Worm (Caenorhabditis elegans) whole organism, L4 larva: Measurements from ENCODE around the gene W03C9.6.

ENCODE experiments used
- F10B5.3 ChIP-seq: sonication (generic microtip); optimal IDR thresholded peaks from 2 replicates; lab custom pipeline; 2016; ENCODE audit warnings: mild to moderate bottlenecking, missing genetic modification characterization, missing compliant biosample characterization
- R02D3.7 ChIP-seq: fragments of 150-350 bp; sonication (generic microtip); optimal IDR thresholded peaks from 3 replicates; lab custom pipeline; 2014; ENCODE audit warnings: missing biosample characterization, missing genetic modification characterization
- ZK546.5 ChIP-seq, 2 experiments: sonication (generic microtip); optimal IDR thresholded peaks; 2 replicates each; lab custom pipeline; 2017; ENCODE audit warnings: missing biosample characterization in 2 of 2, missing genetic modification characterization in 2 of 2
- aha-1 ChIP-seq: fragments of 150-350 bp; peaks from one replicate; lab custom pipeline; 2014; ENCODE audit warnings: missing biosample characterization, missing genetic modification characterization
- aly-2 ChIP-seq: sonication (generic microtip); optimal IDR thresholded peaks from 2 replicates; lab custom pipeline; 2018; ENCODE audit warnings: missing biosample characterization, missing genetic modification characterization
- arid-1 ChIP-seq: fragments of 200-800 bp; sonication (Bioruptor generic); conservative IDR thresholded peaks from 2 replicates; pipeline ENCODE4 v1.3.6; 2022; ENCODE audit warnings: missing genetic modification reagents, missing genetic modification characterization, missing compliant biosample characterization
- ceh-28 ChIP-seq: fragments of 150-350 bp; optimal IDR thresholded peaks from 2 replicates; lab custom pipeline; 2014; ENCODE audit warnings: missing biosample characterization, missing genetic modification reagents, missing genetic modification characterization
- ceh-44 ChIP-seq: fragments of 200-800 bp; sonication (Bioruptor generic); IDR thresholded peaks from 2 replicates; pipeline ENCODE4 v1.3.6; 2022; ENCODE audit warnings: missing genetic modification reagents, missing genetic modification characterization, missing compliant biosample characterization
- daf-16 ChIP-seq, 3 experiments: sonication (generic microtip); optimal IDR thresholded peaks; 2 replicates each; lab custom pipeline; 2016 to 2017; ENCODE audit warnings: missing genetic modification characterization in 3 of 3, missing genetic modification reagents in 3 of 3, mild to moderate bottlenecking in 2 of 3, missing compliant biosample characterization in 2 of 3, missing biosample characterization in 1 of 3, moderate library complexity in 1 of 3
- dmd-9 ChIP-seq: fragments of 200-800 bp; sonication (Bioruptor generic); IDR thresholded peaks from 2 replicates; pipeline ENCODE4 v1.3.6; 2022; ENCODE audit warnings: missing genetic modification reagents, missing genetic modification characterization, missing compliant biosample characterization
- dve-1 ChIP-seq: sonication (generic microtip); optimal IDR thresholded peaks from 2 replicates; lab custom pipeline; 2017; ENCODE audit warnings: antibody characterized with exemption, mild to moderate bottlenecking, missing genetic modification characterization, missing compliant biosample characterization; ENCODE audit not compliant: insufficient read depth
- fos-1 ChIP-seq: fragments of 150-350 bp; optimal IDR thresholded peaks from 2 replicates; lab custom pipeline; 2014; ENCODE audit warnings: missing biosample characterization, missing genetic modification characterization
- hlh-30 ChIP-seq: sonication (generic microtip); optimal IDR thresholded peaks from 2 replicates; lab custom pipeline; 2017; ENCODE audit warnings: antibody characterized with exemption, mild to moderate bottlenecking, missing genetic modification characterization, missing compliant biosample characterization; ENCODE audit not compliant: insufficient read depth
- lin-39 ChIP-seq: fragments of 150-350 bp; optimal IDR thresholded peaks from 2 replicates; lab custom pipeline; 2014; ENCODE audit warnings: missing biosample characterization, missing genetic modification reagents, missing genetic modification characterization
- mes-2 ChIP-seq: sonication (generic microtip); optimal IDR thresholded peaks from 2 replicates; lab custom pipeline; 2016; ENCODE audit warnings: missing genotype, mild to moderate bottlenecking, missing genetic modification characterization, missing compliant biosample characterization; ENCODE audit not compliant: poor library complexity, severe bottlenecking
- mxl-3 ChIP-seq: fragments of 200-800 bp; sonication (Bioruptor generic); optimal IDR thresholded peaks from 2 replicates; lab custom pipeline; 2018; ENCODE audit warnings: mild to moderate bottlenecking, missing genetic modification characterization, missing compliant biosample characterization
- nhr-10 ChIP-seq: fragments of 150-350 bp; optimal IDR thresholded peaks from 2 replicates; lab custom pipeline; 2014; ENCODE audit warnings: missing biosample characterization, missing genetic modification characterization
- nhr-41 ChIP-seq: fragments of 200-800 bp; sonication (Bioruptor generic); IDR thresholded peaks from 2 replicates; pipeline ENCODE4 v1.3.6; 2022; ENCODE audit warnings: missing genetic modification reagents, missing genetic modification characterization, missing compliant biosample characterization
- pha-4 ChIP-seq, 2 experiments: fragments of 150-350 bp in 1 of 2; fragments of 200-800 bp in 1 of 2; sonication (Bioruptor generic) in 1 of 2; IDR thresholded peaks in 1 of 2; optimal IDR thresholded peaks in 1 of 2; 2 replicates each; pipeline versions ENCODE4 v1.3.6 to Lab custom; 2014 to 2022; ENCODE audit warnings: missing genetic modification characterization in 2 of 2, missing genetic modification reagents in 2 of 2, missing biosample characterization in 1 of 2, missing compliant biosample characterization in 1 of 2
- rbr-2 ChIP-seq: sonication (generic microtip); optimal IDR thresholded peaks from 2 replicates; lab custom pipeline; 2016; ENCODE audit warnings: missing genotype, missing genetic modification characterization, missing compliant biosample characterization
- sdz-12 ChIP-seq: fragments of 200-800 bp; sonication (Bioruptor generic); optimal IDR thresholded peaks from 2 replicates; lab custom pipeline; 2018; ENCODE audit warnings: mild to moderate bottlenecking, missing genetic modification characterization, missing compliant biosample characterization
- set-16 ChIP-seq: fragments of 200-800 bp; sonication (Bioruptor generic); IDR thresholded peaks from 2 replicates; pipeline ENCODE4 v1.3.6; 2022; ENCODE audit warnings: missing genetic modification reagents, missing genetic modification characterization, missing compliant biosample characterization
- skn-1 ChIP-seq: fragments of 150-350 bp; optimal IDR thresholded peaks from 2 replicates; lab custom pipeline; 2014; ENCODE audit warnings: missing biosample characterization, missing genetic modification characterization
- spr-3 ChIP-seq: fragments of 200-800 bp; sonication (Bioruptor generic); optimal IDR thresholded peaks from 2 replicates; lab custom pipeline; 2018; ENCODE audit warnings: mild to moderate bottlenecking, missing genetic modification characterization, missing compliant biosample characterization
- tag-97 ChIP-seq: fragments of 200-800 bp; sonication (Bioruptor generic); IDR thresholded peaks from 2 replicates; pipeline ENCODE4 v1.3.6; 2022; ENCODE audit warnings: missing genetic modification characterization, missing compliant biosample characterization
- unc-39 ChIP-seq: sonication (generic microtip); optimal IDR thresholded peaks from 2 replicates; lab custom pipeline; 2017; ENCODE audit warnings: missing biosample characterization, missing genetic modification characterization
- unc-62 ChIP-seq, 3 experiments: fragments of 150-350 bp in 1 of 3; sonication (generic microtip); optimal IDR thresholded peaks in 2 of 3; peaks in 1 of 3; 1 replicate in 1 of 3; 2 replicates in 2 of 3; lab custom pipeline; 2014 to 2017; ENCODE audit warnings: missing biosample characterization in 3 of 3, missing genetic modification characterization in 3 of 3, missing genetic modification reagents in 3 of 3, missing genotype in 1 of 3
- vab-7 ChIP-seq: fragments of 200-800 bp; sonication (Bioruptor generic); IDR thresholded peaks from 2 replicates; pipeline ENCODE4 v1.3.6; 2022; ENCODE audit warnings: missing genetic modification reagents, missing genetic modification characterization, missing compliant biosample characterization
- zag-1 ChIP-seq: fragments of 150-350 bp; optimal IDR thresholded peaks from 2 replicates; lab custom pipeline; 2014; ENCODE audit warnings: missing biosample characterization, missing genetic modification characterization
- zfp-2 ChIP-seq: sonication (generic microtip); optimal IDR thresholded peaks from 2 replicates; lab custom pipeline; 2016; ENCODE audit warnings: mild to moderate bottlenecking, missing genetic modification characterization, missing compliant biosample characterization
- ztf-11 ChIP-seq: fragments of 150-350 bp; optimal IDR thresholded peaks from 2 replicates; lab custom pipeline; 2014; ENCODE audit warnings: missing biosample characterization, missing genetic modification characterization

Gene W03C9.6

DNA sequence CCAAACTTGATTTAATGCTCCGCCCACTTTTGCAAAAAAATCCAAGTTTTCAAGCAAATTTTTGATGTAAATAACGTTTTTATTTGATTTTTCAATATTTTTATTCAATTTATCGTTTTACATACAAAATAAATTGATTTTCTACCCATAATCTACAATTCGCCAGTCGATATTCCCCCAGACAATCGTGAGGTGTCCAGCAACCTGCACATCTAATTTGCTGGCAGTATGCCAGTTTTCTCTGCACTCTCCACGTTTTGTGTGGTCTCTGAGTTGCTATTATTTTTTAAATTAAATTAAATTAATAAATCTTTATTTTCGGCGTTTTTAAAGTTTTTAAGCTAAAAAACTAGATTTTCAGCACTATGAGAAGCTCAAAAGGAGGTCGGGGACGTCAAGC, 25.8 kb downstream of the W03C9.6 start (continued):
- TF ChIP-seq rbr-2 (peak; percentile 90), ceh-44 (GFP tag; lab: Robert Waterston, UW) (peak; percentile 72), R02D3.7 (tag; lab: Kevin White, UChicago) (no peak)

DNA sequence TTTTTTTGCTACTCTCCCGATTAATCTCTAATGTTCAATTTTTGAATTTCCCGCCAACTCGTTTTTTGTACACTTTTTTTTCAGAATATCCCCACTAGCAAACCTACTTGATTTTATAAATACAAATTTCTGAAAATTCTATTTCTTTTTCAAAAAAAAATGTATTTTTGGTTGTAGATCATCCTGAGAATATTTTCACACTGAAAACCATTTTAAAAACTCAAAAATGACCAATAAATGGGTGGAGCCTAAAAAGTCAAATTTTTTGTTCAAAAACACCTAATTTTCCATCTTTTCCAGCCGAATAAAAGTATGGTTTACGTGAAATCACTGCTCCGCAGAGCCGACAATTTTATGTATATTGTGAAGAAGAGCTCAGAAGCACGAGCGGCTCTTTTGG, 34.4 kb downstream of the W03C9.6 start, which contains the start of gene Y17G7B.3:
Gene Y17G7B.3, plus strand, starts transcription at position 301 of the 400 bp plus-strand sequence.
- TF ChIP-seq aha-1 (tag; lab: Kevin White, UChicago) (peak; percentile 69), pha-4 (GFP tag; IDR thresholded peaks at IDR 0.05; lab: Robert Waterston, UW) (no peak), pha-4 (tag; optimal IDR thresholded peaks at IDR 0.05; lab: Kevin White, UChicago) (no peak)
- TF ChIP-seq, all 104 proteins: peak for 1

DNA sequence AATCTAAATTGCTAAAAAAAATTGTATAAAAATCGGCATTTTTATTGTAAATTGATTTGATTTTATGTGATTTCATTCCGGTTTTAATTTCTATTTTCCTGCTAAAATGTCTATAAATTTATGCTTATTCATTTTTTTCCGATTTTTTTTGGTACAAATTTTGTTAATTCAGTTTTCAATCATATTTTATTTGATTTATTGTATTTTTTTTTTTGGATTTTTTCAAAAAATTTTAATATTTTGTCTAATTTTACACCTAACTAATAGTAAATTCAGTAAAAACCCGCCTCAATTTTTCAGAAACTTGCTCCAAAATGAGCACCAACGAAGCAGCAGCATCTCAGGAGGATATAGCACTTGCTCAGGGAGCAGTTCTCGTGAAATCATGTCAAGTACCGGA, 38.4 kb downstream of the W03C9.6 start, which contains the start of gene dhps-1:
Gene dhps-1, plus strand, starts transcription at position 301 of the 400 bp plus-strand sequence.
- TF ChIP-seq ceh-28 (tag; lab: Kevin White, UChicago) (no peak), mxl-3 (GFP tag; lab: Kevin White, UChicago) (no peak), hlh-30 (tag; lab: Kevin White, UChicago) (no peak), F10B5.3 (no peak), skn-1 (no peak), nhr-10 (no peak), daf-16 (GFP tag; optimal IDR thresholded peaks at IDR 0.05; lab: Kevin White, UChicago) (no peak), daf-16 (tag; optimal IDR thresholded peaks at IDR 0.05; lab: Kevin White, UChicago) (no peak), fos-1 (tag; lab: Kevin White, UChicago) (no peak), dmd-9 (no peak), arid-1 (GFP tag; lab: Robert Waterston, UW) (no peak), dve-1 (tag; lab: Kevin White, UChicago) (no peak)

DNA sequence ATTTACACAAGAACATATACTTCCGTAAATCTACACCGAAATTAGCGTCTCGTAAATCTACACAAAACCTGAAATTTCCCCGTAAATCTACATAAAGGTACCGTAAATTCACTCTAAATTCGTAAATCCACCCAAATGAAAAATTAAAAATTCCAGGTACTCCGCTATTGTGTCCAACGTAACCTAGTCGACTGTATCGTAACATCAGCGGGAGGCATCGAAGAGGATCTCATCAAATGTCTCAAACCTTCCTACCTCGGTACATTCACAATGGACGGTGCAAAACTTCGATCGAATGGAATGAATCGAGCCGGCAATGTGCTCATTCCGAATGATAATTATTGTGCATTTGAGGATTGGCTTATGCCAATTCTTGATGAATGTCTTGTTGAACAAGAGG, 40.6 kb downstream of the W03C9.6 start:
- no peak for TF ChIP-seq daf-16 (GFP tag; optimal IDR thresholded peaks at IDR 0.05; lab: Kevin White, UChicago)
- TF ChIP-seq daf-16 (tag; optimal IDR thresholded peaks at IDR 0.05; lab: Kevin White, UChicago): no peak
- no peak for TF ChIP-seq ztf-11 (tag; lab: Kevin White, UChicago)
- TF ChIP-seq unc-62 (GFP tag; optimal IDR thresholded peaks at IDR 0.05 in 1 of 2; lab: Kevin White, UChicago): peak in 1 of 2 experiments; percentile 96
- no peak for TF ChIP-seq unc-62 (tag; optimal IDR thresholded peaks at IDR 0.05; lab: Kevin White, UChicago)
- TF ChIP-seq unc-39 (tag; lab: Kevin White, UChicago): no peak
- no peak for TF ChIP-seq lin-39 (tag; lab: Kevin White, UChicago)
- no peak for TF ChIP-seq zfp-2
- no peak for TF ChIP-seq tag-97
- TF ChIP-seq sdz-12 (GFP tag; lab: Kevin White, UChicago): no peak
- no peak for TF ChIP-seq mes-2 (tag; lab: Kevin White, UChicago)

DNA sequence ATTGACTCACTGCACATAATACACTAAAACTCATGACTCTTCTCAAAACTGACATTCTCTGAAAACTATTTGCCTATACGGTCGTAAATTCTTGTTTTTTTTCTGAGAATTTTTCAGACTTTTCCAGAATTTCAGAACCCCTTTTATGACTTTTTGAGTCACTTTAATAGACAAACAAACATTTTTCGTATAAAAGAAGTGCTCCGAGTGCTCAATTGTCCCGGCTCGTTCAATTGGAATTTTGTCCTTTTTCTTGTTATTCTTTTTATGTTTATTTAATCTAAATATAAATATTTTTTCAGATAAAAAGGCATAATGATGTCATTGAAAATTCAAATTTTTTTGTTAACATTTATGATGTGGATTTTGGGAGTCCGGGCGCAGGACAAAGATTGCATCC, 44.6 kb downstream of the W03C9.6 start, which contains the start of gene Y17G7B.23:
Gene Y17G7B.23, plus strand, starts transcription at position 301 of the 400 bp plus-strand sequence.
- TF ChIP-seq aly-2 (no peak), ceh-44 (GFP tag; lab: Robert Waterston, UW) (no peak), spr-3 (no peak), nhr-41 (no peak), arid-1 (GFP tag; lab: Robert Waterston, UW) (no peak), zag-1 (tag; lab: Kevin White, UChicago) (no peak), sdz-12 (GFP tag; lab: Kevin White, UChicago) (no peak), ZK546.5 (tag; optimal IDR thresholded peaks at IDR 0.05; lab: Kevin White, UChicago) (no peak), unc-62 (GFP tag; optimal IDR thresholded peaks at IDR 0.05 in 1 of 2; lab: Kevin White, UChicago) (no peak), unc-62 (tag; optimal IDR thresholded peaks at IDR 0.05; lab: Kevin White, UChicago) (no peak)

DNA sequence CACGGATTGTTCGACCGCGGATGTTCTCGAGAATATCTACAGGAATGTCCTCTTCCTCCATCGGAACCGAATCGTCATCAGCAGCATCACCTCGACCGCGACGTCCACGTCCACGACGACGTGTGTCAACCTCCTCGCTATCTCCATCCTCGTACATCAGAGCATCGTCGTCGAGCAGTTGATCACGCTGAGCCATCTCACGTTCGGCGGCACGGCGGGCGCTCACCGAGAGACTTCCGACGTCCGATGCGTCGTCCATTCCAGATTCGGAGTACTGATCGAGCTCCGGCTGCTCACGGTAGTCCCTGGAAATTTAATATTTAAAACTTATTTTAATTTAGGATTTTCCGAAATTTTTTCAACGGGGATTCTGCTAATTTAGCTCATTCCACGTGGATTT, 51.7 kb downstream of the W03C9.6 start:
- TF ChIP-seq set-16 (peak; percentile 73), vab-7 (no peak)
